Fruit fly (Drosophila melanogaster) whole organism, wandering third instar larva: Measurements from ENCODE around the gene Grip75.

Experiments
- Abd-B ChIP-seq: fragments of >200 bp; optimal IDR thresholded peaks from 2 replicates; lab custom pipeline; 2017; ENCODE audit warnings: missing biosample characterization, missing genetic modification characterization
- CG32264 ChIP-seq: fragments of 200-800 bp; sonication (Bioruptor generic); optimal IDR thresholded peaks from 2 replicates; lab custom pipeline; 2016; ENCODE audit warnings: missing biosample characterization, missing genetic modification characterization
- Dif ChIP-seq: fragments of 200-275, 200-300 bp; sonication (Bioruptor generic); optimal IDR thresholded peaks from 2 replicates; lab custom pipeline; 2018; ENCODE audit warnings: missing biosample characterization, missing genetic modification characterization; ENCODE audit not compliant: partially characterized antibody
- Hr83 ChIP-seq: fragments of 200-300 bp; sonication (Bioruptor generic); optimal IDR thresholded peaks from 2 replicates; lab custom pipeline; 2016; ENCODE audit warnings: missing biosample characterization, mild to moderate bottlenecking, missing genetic modification characterization, moderate library complexity; ENCODE audit not compliant: poor library complexity, severe bottlenecking
- Vsx2 ChIP-seq: fragments of 200-300, 225-300 bp; sonication (Bioruptor generic); optimal IDR thresholded peaks from 2 replicates; lab custom pipeline; 2018; ENCODE audit warnings: missing biosample characterization, missing genetic modification characterization; ENCODE audit not compliant: partially characterized antibody
- dl ChIP-seq, 2 experiments: fragments of 175-275, 200-275 bp in 1 of 2; fragments of 200-275 bp in 1 of 2; sonication (Bioruptor generic); optimal IDR thresholded peaks; lab custom pipeline; 2018; ENCODE audit warnings: mild to moderate bottlenecking in 2 of 2, missing biosample characterization in 2 of 2, missing genetic modification characterization in 2 of 2, moderate library complexity in 2 of 2; ENCODE audit not compliant: partially characterized antibody in 2 of 2, insufficient read depth in 1 of 2
- lola ChIP-seq: fragments of >200 bp; optimal IDR thresholded peaks from 2 replicates; lab custom pipeline; 2017; ENCODE audit warnings: missing biosample characterization, missing genetic modification characterization
- psq ChIP-seq: fragments of 200-800 bp; sonication (Bioruptor generic); optimal IDR thresholded peaks from 3 replicates; lab custom pipeline; 2017; ENCODE audit warnings: missing biosample characterization, mild to moderate bottlenecking, missing genetic modification characterization, moderate library complexity
- sv ChIP-seq: fragments of 200-800 bp; sonication (Bioruptor generic); optimal IDR thresholded peaks from 3 replicates; lab custom pipeline; 2016; ENCODE audit warnings: missing biosample characterization, missing genetic modification characterization
- tai ChIP-seq: sonication (Bioruptor generic); optimal IDR thresholded peaks from 2 replicates; lab custom pipeline; 2016; ENCODE audit warnings: missing biosample characterization, missing genetic modification characterization
- usp ChIP-seq: fragments of >200 bp; optimal IDR thresholded peaks from 2 replicates; lab custom pipeline; 2017; ENCODE audit warnings: missing biosample characterization, missing genetic modification characterization

DNA sequence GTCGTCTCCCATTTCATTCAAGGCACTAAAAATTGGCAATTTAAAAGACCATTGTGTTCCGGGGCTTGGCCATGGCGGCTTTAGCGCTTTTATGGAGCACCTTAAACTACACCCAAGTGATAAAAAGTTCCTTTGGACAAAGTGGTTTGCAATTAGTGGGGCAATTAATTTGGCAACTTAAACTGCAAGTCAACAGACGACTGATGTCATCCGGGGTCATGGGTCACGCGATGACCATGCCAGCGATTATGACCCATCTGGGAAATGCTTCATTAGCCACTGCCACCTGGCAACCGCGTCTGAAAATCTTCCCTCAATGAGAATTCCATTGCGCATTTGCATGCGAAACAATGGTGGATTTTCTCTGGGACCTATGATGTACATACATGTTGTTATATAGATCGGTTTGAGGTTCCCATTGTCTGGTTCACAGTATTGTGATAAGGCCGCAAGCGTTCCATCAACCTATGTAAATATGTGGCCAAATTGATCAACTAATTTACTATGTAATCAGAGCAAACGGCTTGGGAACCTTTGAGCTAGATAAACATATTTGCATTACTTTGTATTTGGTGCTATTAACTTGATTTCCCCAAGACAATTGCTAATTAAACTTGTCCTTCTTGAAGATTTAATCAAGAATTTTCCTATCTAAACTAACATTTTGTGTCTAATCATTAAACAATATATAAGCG, 14.2 kb downstream of the Grip75 start:
- TF ChIP-seq Vsx2 (GFP tag; lab: Kevin White, UChicago) (no peak), Abd-B (no peak), CG32264 (GFP tag; lab: Kevin White, UChicago) (no peak), Hr83 (no peak), dl (GFP tag; optimal IDR thresholded peaks at IDR 0.05; lab: Kevin White, UChicago; ENCODE audit: insufficient read depth in 1 of 2, partially characterized antibody in 2 of 2) (no peak), tai (no peak), psq (GFP tag; lab: Kevin White, UChicago) (no peak), Dif (GFP tag; lab: Kevin White, UChicago) (no peak), usp (no peak), lola (GFP tag; lab: Kevin White, UChicago) (no peak), sv (GFP tag; lab: Kevin White, UChicago) (no peak)
